Fruit fly (Drosophila melanogaster) S2 (cell line): ENCODE data around the gene CycT.

ENCODE experiments used
- CG8478 ChIP-seq: fragments of >200 bp; optimal IDR thresholded peaks from 2 replicates; lab custom pipeline; 2018
- CTCF ChIP-seq, 2 experiments: fragments of >200 bp; optimal IDR thresholded peaks; 2 replicates each; lab custom pipeline; 2018

- no peak for TF ChIP-seq CG8478 (lab: Kevin White, UChicago)
- no peak for TF ChIP-seq CTCF (optimal IDR thresholded peaks at IDR 0.05; lab: Kevin White, UChicago)
These were observed 21.8 kb downstream of the CycT start for dm6 chr3L:17535768-17536167.
